ENCODE assay signal across 1 fruit fly cellular context in the genomic region with DNA sequence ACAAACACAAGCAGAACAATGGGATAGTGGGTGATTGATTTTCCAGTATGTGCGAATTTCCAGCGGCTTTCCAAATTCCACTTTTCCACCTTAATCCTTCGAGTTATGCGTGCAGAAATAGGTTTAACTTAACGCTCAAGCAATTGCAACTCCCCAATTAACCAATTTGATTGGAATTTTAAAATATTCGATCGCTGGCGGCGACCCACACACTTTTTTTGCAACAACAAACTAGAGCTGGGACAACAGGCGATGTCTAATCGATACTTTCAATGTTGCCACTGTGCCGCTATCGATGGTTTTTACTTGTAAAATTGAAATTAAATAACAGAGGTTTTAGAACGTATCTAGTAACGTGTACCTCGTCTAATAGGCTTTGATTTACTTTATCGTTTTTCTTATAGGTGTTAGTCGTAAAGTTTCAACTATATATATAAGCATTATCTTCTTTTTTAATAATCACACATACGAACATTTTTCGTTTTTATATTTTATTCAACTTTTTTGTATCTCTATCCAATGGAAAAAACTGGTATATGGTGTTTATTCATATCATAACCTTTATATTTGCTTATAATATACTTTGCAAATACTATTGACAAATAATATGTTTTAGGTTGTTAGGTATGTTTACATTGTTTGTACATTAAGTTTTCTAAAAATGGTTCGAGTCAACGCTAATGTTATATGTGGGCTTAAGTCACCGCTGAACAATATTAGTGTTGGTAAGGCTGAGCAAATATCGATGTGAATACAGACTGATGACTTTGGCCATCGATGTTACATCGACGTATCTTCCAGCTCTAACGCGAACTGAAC.
TF ChIP-seq lines count a peak whose summit lies in the region.

A gene (minus strand): TSS at position 240 of the 819 bp plus-strand sequence.
A gene (plus strand): TSS at position 757 of the 819 bp plus-strand sequence.

TF ChIP-seq in whole organism, embryonic, 481 proteins besides CTCF, POLR2A, EP300 and RAD21 (continued from another document and continues in another):
- TF ChIP-seq Abd-B (GFP tag; optimal IDR thresholded peaks at IDR 0.05; lab: Kevin White, UChicago) (peak; percentile 41), seq (GFP tag; IDR thresholded peaks at IDR 0.05; lab: Robert Waterston, UW) (no peak), CG18476 (GFP tag; optimal IDR thresholded peaks at IDR 0.05; lab: Kevin White, UChicago) (peak; percentile 10), cato (GFP tag; optimal IDR thresholded peaks at IDR 0.05; lab: Kevin White, UChicago; ENCODE audit: borderline replicate concordance) (no peak), fd102C (GFP tag; optimal IDR thresholded peaks at IDR 0.05; lab: Kevin White, UChicago) (no peak), gem (tag; optimal IDR thresholded peaks at IDR 0.05; lab: Kevin White, UChicago) (peak; percentile 47), Dp (GFP tag; optimal IDR thresholded peaks at IDR 0.05; lab: Kevin White, UChicago) (peak; percentile 54), CG10267 (tag; optimal IDR thresholded peaks at IDR 0.05; lab: Kevin White, UChicago) (peak; percentile 93), CoRest (tag; optimal IDR thresholded peaks at IDR 0.05; lab: Kevin White, UChicago) (peak; percentile 66), hb (GFP tag; IDR thresholded peaks at IDR 0.05; lab: Robert Waterston, UW; ENCODE audit: partially characterized antibody) (peak; percentile 64), NC2α (GFP tag; optimal IDR thresholded peaks at IDR 0.05; lab: Kevin White, UChicago) (no peak), CG3995 (GFP tag; optimal IDR thresholded peaks at IDR 0.05; lab: Kevin White, UChicago) (peak; percentile 16), CG9727 (GFP tag; optimal IDR thresholded peaks at IDR 0.05; lab: Kevin White, UChicago) (peak; percentile 6), Ets97D (GFP tag; optimal IDR thresholded peaks at IDR 0.05; lab: Kevin White, UChicago) (peak; percentile 62), CG30020 (tag; optimal IDR thresholded peaks at IDR 0.05; lab: Kevin White, UChicago) (peak; percentile 10), slbo (GFP tag; IDR thresholded peaks at IDR 0.05; lab: Robert Waterston, UW) (peak; percentile 72), CG33213 (GFP tag; optimal IDR thresholded peaks at IDR 0.05; lab: Kevin White, UChicago) (peak; percentile 61), CG12744 (GFP tag; optimal IDR thresholded peaks at IDR 0.05; lab: Kevin White, UChicago) (peak; percentile 15), Pdp1 (GFP tag; optimal IDR thresholded peaks at IDR 0.05; lab: Kevin White, UChicago) (peak in 1 of 2 experiments; percentile 61), nerfin-2 (GFP tag; IDR thresholded peaks at IDR 0.05; lab: Robert Waterston, UW; ENCODE audit: partially characterized antibody) (peak; percentile 62), tna (GFP tag; IDR thresholded peaks at IDR 0.05; lab: Robert Waterston, UW; ENCODE audit: partially characterized antibody) (peak; percentile 69), CG6791 (GFP tag; IDR thresholded peaks at IDR 0.05; lab: Robert Waterston, UW; ENCODE audit: partially characterized antibody) (peak; percentile 90), CG4328 (GFP tag; optimal IDR thresholded peaks at IDR 0.05; lab: Kevin White, UChicago) (no peak), Bteb2 (GFP tag; optimal IDR thresholded peaks at IDR 0.05; lab: Kevin White, UChicago) (peak; percentile 39), Doc3 (GFP tag; IDR thresholded peaks at IDR 0.05; lab: Robert Waterston, UW; ENCODE audit: partially characterized antibody) (peak; percentile 64), knrl (GFP tag; IDR thresholded peaks at IDR 0.05; lab: Robert Waterston, UW; ENCODE audit: partially characterized antibody) (peak; percentile 79), CG10654 (GFP tag; optimal IDR thresholded peaks at IDR 0.05; lab: Kevin White, UChicago) (peak; percentile 2), HLH54F (GFP tag; optimal IDR thresholded peaks at IDR 0.05; lab: Kevin White, UChicago) (peak; percentile 37), CG11247 (GFP tag; IDR thresholded peaks at IDR 0.05; lab: Robert Waterston, UW) (peak; percentile 17; the same call in 1 of the 2 replicates), CG1602 (GFP tag; optimal IDR thresholded peaks at IDR 0.05; lab: Kevin White, UChicago) (peak; percentile 13), row (GFP tag; IDR thresholded peaks at IDR 0.05; lab: Robert Waterston, UW) (peak; percentile 33), vvl (GFP tag; IDR thresholded peaks at IDR 0.05; lab: Robert Waterston, UW) (peak; percentile 12; the same call in 1 of the 2 replicates), ci (GFP tag; IDR thresholded peaks at IDR 0.05; lab: Robert Waterston, UW) (0 out of 3 replicates have a peak, but pooled peaks have one; percentile 42), CG16779 (GFP tag; IDR thresholded peaks at IDR 0.05; lab: Robert Waterston, UW) (no peak), Gug (GFP tag; IDR thresholded peaks at IDR 0.05; lab: Robert Waterston, UW) (peak; percentile 12; the same call in 1 of the 4 replicates), CG7963 (GFP tag; IDR thresholded peaks at IDR 0.05; lab: Robert Waterston, UW; ENCODE audit: partially characterized antibody) (peak; percentile 84), CG8089 (GFP tag; optimal IDR thresholded peaks at IDR 0.05; lab: Kevin White, UChicago) (no peak), pum (GFP tag; optimal IDR thresholded peaks at IDR 0.05; lab: Kevin White, UChicago) (peak; percentile 3), CG15479 (GFP tag; optimal IDR thresholded peaks at IDR 0.05; lab: Kevin White, UChicago) (no peak), chn (GFP tag; optimal IDR thresholded peaks at IDR 0.05; lab: Kevin White, UChicago) (peak; percentile 32), kah (GFP tag; optimal IDR thresholded peaks at IDR 0.05; lab: Kevin White, UChicago) (no peak), Ssrp (tag; optimal IDR thresholded peaks at IDR 0.05; lab: Kevin White, UChicago) (no peak), MESR4 (GFP tag; optimal IDR thresholded peaks at IDR 0.05; lab: Kevin White, UChicago) (peak; percentile 34), maf-S (GFP tag; optimal IDR thresholded peaks at IDR 0.05; lab: Kevin White, UChicago) (peak; percentile 30), lab (GFP tag; optimal IDR thresholded peaks at IDR 0.05; lab: Kevin White, UChicago) (no peak), CG15269 (tag; optimal IDR thresholded peaks at IDR 0.05; lab: Kevin White, UChicago) (peak; percentile 21), CG12155 (GFP tag; optimal IDR thresholded peaks at IDR 0.05; lab: Kevin White, UChicago) (peak; percentile 23), CG2120 (GFP tag; optimal IDR thresholded peaks at IDR 0.05; lab: Kevin White, UChicago) (peak; percentile 71), phol (tag; optimal IDR thresholded peaks at IDR 0.05; lab: Kevin White, UChicago) (peak; percentile 19), ken (GFP tag; IDR thresholded peaks at IDR 0.05; lab: Robert Waterston, UW) (peak; percentile 73; the same call in 2 of the 3 replicates), lbe (GFP tag; optimal IDR thresholded peaks at IDR 0.05; lab: Kevin White, UChicago) (peak; percentile 14), Xrp1 (GFP tag; IDR thresholded peaks at IDR 0.05; lab: Robert Waterston, UW) (no peak), crp (GFP tag; optimal IDR thresholded peaks at IDR 0.05; lab: Kevin White, UChicago) (no peak), HmgD (GFP tag; optimal IDR thresholded peaks at IDR 0.05; lab: Kevin White, UChicago) (peak; percentile 16), pho (GFP tag; optimal IDR thresholded peaks at IDR 0.05; lab: Kevin White, UChicago) (peak; percentile 46), bab2 (GFP tag; optimal IDR thresholded peaks at IDR 0.05; lab: Kevin White, UChicago) (peak; percentile 14), Sin3A (optimal IDR thresholded peaks at IDR 0.05; lab: Kevin White, UChicago) (no peak), CG2129 (GFP tag; IDR thresholded peaks at IDR 0.05; lab: Robert Waterston, UW; ENCODE audit: partially characterized antibody) (peak; percentile 46), Hr3 (GFP tag; optimal IDR thresholded peaks at IDR 0.05; lab: Kevin White, UChicago) (peak; percentile 25), Hmr (GFP tag; optimal IDR thresholded peaks at IDR 0.05; lab: Kevin White, UChicago) (peak; percentile 65), CG6813 (GFP tag; optimal IDR thresholded peaks at IDR 0.05; lab: Kevin White, UChicago) (no peak), Med (GFP tag; lab: Kevin White, UChicago) (peak; percentile 92), Meics (GFP tag; optimal IDR thresholded peaks at IDR 0.05; lab: Kevin White, UChicago) (no peak), onecut (GFP tag; IDR thresholded peaks at IDR 0.05; lab: Robert Waterston, UW) (peak; percentile 80), Dad (GFP tag; optimal IDR thresholded peaks at IDR 0.05; lab: Kevin White, UChicago) (peak; percentile 29), CG14441 (GFP tag; IDR thresholded peaks at IDR 0.05; lab: Robert Waterston, UW) (no peak), CG8290 (GFP tag; optimal IDR thresholded peaks at IDR 0.05; lab: Kevin White, UChicago) (peak; percentile 27), CG8290 (tag; optimal IDR thresholded peaks at IDR 0.05; lab: Kevin White, UChicago) (peak in 1 of 2 experiments; percentile 86), jumu (GFP tag; optimal IDR thresholded peaks at IDR 0.05; lab: Kevin White, UChicago) (peak; percentile 19), CG11398 (GFP tag; optimal IDR thresholded peaks at IDR 0.05; lab: Kevin White, UChicago) (no peak), CG14710 (tag; optimal IDR thresholded peaks at IDR 0.05; lab: Kevin White, UChicago) (peak; percentile 82), Spps (tag; optimal IDR thresholded peaks at IDR 0.05; lab: Kevin White, UChicago) (no peak), lilli (GFP tag; optimal IDR thresholded peaks at IDR 0.05; lab: Kevin White, UChicago) (peak; percentile 41), fru (optimal IDR thresholded peaks at IDR 0.05; lab: Kevin White, UChicago) (no peak), HLH3B (GFP tag; IDR thresholded peaks at IDR 0.05; lab: Robert Waterston, UW) (no peak), CG9817 (tag; optimal IDR thresholded peaks at IDR 0.05; lab: Kevin White, UChicago) (peak; percentile 36), CG34224 (GFP tag; IDR thresholded peaks at IDR 0.05; lab: Robert Waterston, UW; ENCODE audit: partially characterized antibody) (peak; percentile 77), lola (GFP tag; optimal IDR thresholded peaks at IDR 0.05; lab: Kevin White, UChicago) (peak in 1 of 3 experiments; percentile 37), Bgb (GFP tag; IDR thresholded peaks at IDR 0.05; lab: Robert Waterston, UW; ENCODE audit: partially characterized antibody) (peak; percentile 93), Dbx (GFP tag; IDR thresholded peaks at IDR 0.05; lab: Robert Waterston, UW) (peak; percentile 54; the same call in 2 of the 3 replicates), CG4707 (GFP tag; optimal IDR thresholded peaks at IDR 0.05; lab: Kevin White, UChicago) (no peak), CG10209 (GFP tag; optimal IDR thresholded peaks at IDR 0.05; lab: Kevin White, UChicago) (peak; percentile 15), croc (GFP tag; conservative IDR thresholded peaks at IDR 0.05; lab: Robert Waterston, UW) (no peak), Dfd (GFP tag; optimal IDR thresholded peaks at IDR 0.05; lab: Kevin White, UChicago) (no peak), CG17361 (GFP tag; IDR thresholded peaks at IDR 0.05; lab: Robert Waterston, UW) (peak; percentile 34; the same call in 2 of the 3 replicates), CG30403 (GFP tag; optimal IDR thresholded peaks at IDR 0.05; lab: Kevin White, UChicago) (peak; percentile 43), peb (GFP tag; IDR thresholded peaks at IDR 0.05; lab: Robert Waterston, UW) (no peak), fd3F (GFP tag; optimal IDR thresholded peaks at IDR 0.05; lab: Kevin White, UChicago) (peak; percentile 58), Ravus (GFP tag; IDR thresholded peaks at IDR 0.05; lab: Robert Waterston, UW) (no peak), tin (GFP tag; optimal IDR thresholded peaks at IDR 0.05; lab: Kevin White, UChicago) (peak; percentile 25), Rfx (GFP tag; IDR thresholded peaks at IDR 0.05; lab: Robert Waterston, UW) (peak; percentile 76), chm (GFP tag; IDR thresholded peaks at IDR 0.05; lab: Robert Waterston, UW) (peak; percentile 59; the same call in 1 of the 2 replicates), stwl (tag; optimal IDR thresholded peaks at IDR 0.05; lab: Kevin White, UChicago) (peak; percentile 33), CG4360 (GFP tag; IDR thresholded peaks at IDR 0.05; lab: Robert Waterston, UW) (peak; percentile 75), lmd (GFP tag; IDR thresholded peaks at IDR 0.05; lab: Robert Waterston, UW) (no peak), CG8944 (GFP tag; optimal IDR thresholded peaks at IDR 0.05; lab: Kevin White, UChicago) (peak; percentile 8), sug (tag; optimal IDR thresholded peaks at IDR 0.05; lab: Kevin White, UChicago) (peak; percentile 21), CG13424 (tag; optimal IDR thresholded peaks at IDR 0.05; lab: Kevin White, UChicago) (peak; percentile 0), Lhr (GFP tag; optimal IDR thresholded peaks at IDR 0.05; lab: Kevin White, UChicago) (peak; percentile 70), CG12391 (tag; optimal IDR thresholded peaks at IDR 0.05; lab: Kevin White, UChicago) (peak; percentile 60), CG15696 (tag; optimal IDR thresholded peaks at IDR 0.05; lab: Kevin White, UChicago) (peak; percentile 36), Ptx1 (GFP tag; IDR thresholded peaks at IDR 0.05; lab: Robert Waterston, UW) (peak; percentile 22; the same call in 1 of the 2 replicates), aop (GFP tag; IDR thresholded peaks at IDR 0.05; lab: Robert Waterston, UW) (0 out of 2 replicates have a peak, but pooled peaks have one; percentile 14), CG17186 (GFP tag; optimal IDR thresholded peaks at IDR 0.05; lab: Kevin White, UChicago) (no peak), pzg (GFP tag; optimal IDR thresholded peaks at IDR 0.05; lab: Kevin White, UChicago) (peak; percentile 88), Opbp (GFP tag; IDR thresholded peaks at IDR 0.05; lab: Robert Waterston, UW; ENCODE audit: partially characterized antibody) (peak; percentile 89), tx (GFP tag; optimal IDR thresholded peaks at IDR 0.05; lab: Kevin White, UChicago) (no peak), ranshi (GFP tag; IDR thresholded peaks at IDR 0.05; lab: Robert Waterston, UW) (0 out of 2 replicates have a peak, but pooled peaks have one; percentile 20), Eip74EF (GFP tag; optimal IDR thresholded peaks at IDR 0.05; lab: Kevin White, UChicago) (no peak), grau (tag; optimal IDR thresholded peaks at IDR 0.05; lab: Kevin White, UChicago) (peak; percentile 26), CG3838 (GFP tag; optimal IDR thresholded peaks at IDR 0.05; lab: Kevin White, UChicago) (no peak), CG31441 (GFP tag; IDR thresholded peaks at IDR 0.05; lab: Robert Waterston, UW) (peak; percentile 16; the same call in 1 of the 2 replicates), Dref (GFP tag; IDR thresholded peaks at IDR 0.05; lab: Robert Waterston, UW) (peak; percentile 93), NC2β (GFP tag; optimal IDR thresholded peaks at IDR 0.05; lab: Kevin White, UChicago) (peak; percentile 18), az2 (GFP tag; optimal IDR thresholded peaks at IDR 0.05; lab: Kevin White, UChicago) (peak; percentile 7), cg (GFP tag; optimal IDR thresholded peaks at IDR 0.05; lab: Kevin White, UChicago) (peak; percentile 69), CG32532 (GFP tag; IDR thresholded peaks at IDR 0.05; lab: Robert Waterston, UW) (peak; percentile 13; the same call in 1 of the 2 replicates)
